Fruit fly (Drosophila melanogaster) whole organism, prepupa: ENCODE data around the gene CG8668.
A peak's percentile ranks its signal among the peaks of the same experiment; 100 is the strongest.

Experiments used
- CG10631 ChIP-seq: fragments of 200-800 bp; sonication (Bioruptor generic); optimal IDR thresholded peaks from 2 replicates; lab custom pipeline; 2016; ENCODE audit warnings: missing biosample characterization, missing genetic modification characterization
- CG10669 ChIP-seq: fragments of 200-800 bp; sonication (Bioruptor generic); optimal IDR thresholded peaks from 3 replicates; lab custom pipeline; 2018; ENCODE audit warnings: missing biosample characterization, mild to moderate bottlenecking, missing genetic modification characterization, moderate library complexity
- CG11294 ChIP-seq: fragments of 200-800 bp; sonication (Bioruptor generic); IDR thresholded peaks from 2 replicates; pipeline ENCODE4 v1.3.6; 2022; ENCODE audit warnings: missing biosample characterization, missing genetic modification characterization
- CG11762 ChIP-seq: fragments of 200-800 bp; sonication (Bioruptor generic); optimal IDR thresholded peaks from 3 replicates; lab custom pipeline; 2016; ENCODE audit warnings: missing biosample characterization, missing genetic modification characterization; ENCODE audit not compliant: insufficient read depth
- CG15336 ChIP-seq: fragments of 200-800 bp; sonication (Bioruptor generic); IDR thresholded peaks from 2 replicates; pipeline ENCODE4 v1.3.6; 2022; ENCODE audit warnings: missing biosample characterization, missing genetic modification characterization
- CG1621 ChIP-seq: fragments of 200-800 bp; sonication (Bioruptor generic); optimal IDR thresholded peaks from 3 replicates; lab custom pipeline; 2018; ENCODE audit warnings: missing biosample characterization, mild to moderate bottlenecking, missing genetic modification characterization
- CG16779 ChIP-seq: fragments of 200-800 bp; sonication (Bioruptor generic); optimal IDR thresholded peaks from 3 replicates; lab custom pipeline; 2017; ENCODE audit warnings: missing biosample characterization, mild to moderate bottlenecking, missing genetic modification characterization
- CG3032 ChIP-seq: fragments of 200-800 bp; optimal IDR thresholded peaks from 2 replicates; lab custom pipeline; 2019; ENCODE audit warnings: missing biosample characterization, mild to moderate bottlenecking, missing genetic modification characterization, moderate library complexity
- CG31627 ChIP-seq: fragments of 200-800 bp; sonication (Bioruptor generic); optimal IDR thresholded peaks from 3 replicates; lab custom pipeline; 2016; ENCODE audit warnings: missing biosample characterization, missing genetic modification characterization
- CG34406 ChIP-seq: fragments of 200-800 bp; sonication (Bioruptor generic); optimal IDR thresholded peaks from 3 replicates; lab custom pipeline; 2016; ENCODE audit warnings: missing biosample characterization, missing genetic modification characterization
- CG3919 ChIP-seq: fragments of 200-800 bp; sonication (Bioruptor generic); optimal IDR thresholded peaks from 3 replicates; lab custom pipeline; 2016; ENCODE audit warnings: missing biosample characterization, missing genetic modification characterization
- CG4318 ChIP-seq: fragments of 200-800 bp; sonication (Bioruptor generic); optimal IDR thresholded peaks from 3 replicates; lab custom pipeline; 2017; ENCODE audit warnings: missing biosample characterization, mild to moderate bottlenecking, missing genetic modification characterization
- CG6163 ChIP-seq: fragments of 200-800 bp; sonication (Bioruptor generic); IDR thresholded peaks from 3 replicates; pipeline ENCODE4 v1.3.6; 2022; ENCODE audit warnings: missing biosample characterization, missing genetic modification characterization
- CG6276 ChIP-seq: fragments of 200-800 bp; sonication (Bioruptor generic); optimal IDR thresholded peaks from 2 replicates; lab custom pipeline; 2017; ENCODE audit warnings: missing biosample characterization, mild to moderate bottlenecking, missing genetic modification characterization
- CG6792 ChIP-seq: fragments of 200-800 bp; sonication (Bioruptor generic); optimal IDR thresholded peaks from 3 replicates; lab custom pipeline; 2016; ENCODE audit warnings: missing biosample characterization, missing genetic modification characterization
- CG6808 ChIP-seq: fragments of 200-800 bp; sonication (Bioruptor generic); optimal IDR thresholded peaks from 3 replicates; lab custom pipeline; 2017; ENCODE audit warnings: missing biosample characterization, missing genetic modification characterization, mild to moderate bottlenecking, moderate library complexity, missing genetic modification reagents
- CG6854 ChIP-seq: fragments of 200-800 bp; sonication (Bioruptor generic); optimal IDR thresholded peaks from 2 replicates; lab custom pipeline; 2017; ENCODE audit warnings: missing biosample characterization, mild to moderate bottlenecking, missing genetic modification characterization
- CG7368 ChIP-seq: fragments of 200-800 bp; sonication (Bioruptor generic); optimal IDR thresholded peaks from 3 replicates; lab custom pipeline; 2016; ENCODE audit warnings: missing biosample characterization, missing genetic modification characterization
- CG8119 ChIP-seq: fragments of 200-800 bp; sonication (Bioruptor generic); IDR thresholded peaks from 3 replicates; pipeline ENCODE4 v1.3.6; 2022; ENCODE audit warnings: missing biosample characterization, missing genetic modification characterization
- CG8319 ChIP-seq: fragments of 200-800 bp; sonication (Bioruptor generic); optimal IDR thresholded peaks from 3 replicates; lab custom pipeline; 2016; ENCODE audit warnings: missing biosample characterization, missing genetic modification characterization
- CG8632 ChIP-seq: fragments of 200-800 bp; sonication (Bioruptor generic); optimal IDR thresholded peaks from 3 replicates; lab custom pipeline; 2016; ENCODE audit warnings: missing biosample characterization, missing genetic modification characterization
- CG9139 ChIP-seq: fragments of 200-800 bp; sonication (Bioruptor generic); optimal IDR thresholded peaks from 3 replicates; lab custom pipeline; 2017; ENCODE audit warnings: missing biosample characterization, mild to moderate bottlenecking, missing genetic modification characterization
- Eip75B ChIP-seq: fragments of 200-800 bp; sonication (Bioruptor generic); optimal IDR thresholded peaks from 3 replicates; lab custom pipeline; 2016; ENCODE audit warnings: missing biosample characterization, missing genetic modification characterization
- Eip78C ChIP-seq: fragments of 200-800 bp; sonication (Bioruptor generic); peaks from one replicate; lab custom pipeline; 2016; ENCODE audit warnings: missing biosample characterization, missing genetic modification characterization
- Eip93F ChIP-seq: fragments of 200-800 bp; sonication (Bioruptor generic); optimal IDR thresholded peaks from 2 replicates; lab custom pipeline; 2016; ENCODE audit warnings: missing biosample characterization, mild to moderate bottlenecking, missing genetic modification characterization
- Ets21C ChIP-seq: fragments of 200-800 bp; sonication (Bioruptor generic); optimal IDR thresholded peaks from 3 replicates; lab custom pipeline; 2016; ENCODE audit warnings: missing biosample characterization, missing genetic modification characterization
- Ets96B ChIP-seq: fragments of 200-800 bp; optimal IDR thresholded peaks from 2 replicates; lab custom pipeline; 2019; ENCODE audit warnings: missing biosample characterization, mild to moderate bottlenecking, missing genetic modification characterization, moderate library complexity
- Hr38 ChIP-seq: sonication (Bioruptor generic); optimal IDR thresholded peaks from 2 replicates; lab custom pipeline; 2016; ENCODE audit warnings: missing biosample characterization, missing genetic modification characterization
- Hr4 ChIP-seq: fragments of 200-800 bp; sonication (Bioruptor generic); optimal IDR thresholded peaks from 3 replicates; lab custom pipeline; 2016; ENCODE audit warnings: missing biosample characterization, missing genetic modification characterization
- Lpt ChIP-seq: fragments of 200-800 bp; sonication (Bioruptor generic); optimal IDR thresholded peaks from 3 replicates; lab custom pipeline; 2016; ENCODE audit warnings: missing biosample characterization, missing genetic modification characterization
- Met ChIP-seq: fragments of 200-800 bp; sonication (Bioruptor generic); optimal IDR thresholded peaks from 3 replicates; lab custom pipeline; 2016; ENCODE audit warnings: missing biosample characterization, missing genetic modification characterization
- OdsH ChIP-seq: fragments of 200-800 bp; sonication (Bioruptor generic); optimal IDR thresholded peaks from 3 replicates; lab custom pipeline; 2016; ENCODE audit warnings: missing biosample characterization, missing genetic modification characterization
- Smox ChIP-seq: fragments of 200-800 bp; sonication (Bioruptor generic); optimal IDR thresholded peaks from 3 replicates; lab custom pipeline; 2016; ENCODE audit warnings: missing biosample characterization, missing genetic modification characterization
- Sox102F ChIP-seq: fragments of 200-800 bp; sonication (Bioruptor generic); optimal IDR thresholded peaks from 2 replicates; lab custom pipeline; 2016; ENCODE audit warnings: missing biosample characterization, mild to moderate bottlenecking, missing genetic modification characterization
- Sox14 ChIP-seq: fragments of 200-800 bp; sonication (Bioruptor generic); optimal IDR thresholded peaks from 3 replicates; lab custom pipeline; 2016; ENCODE audit warnings: missing biosample characterization, missing genetic modification characterization
- Sox15 ChIP-seq: fragments of 200-800 bp; sonication (Bioruptor generic); optimal IDR thresholded peaks from 3 replicates; lab custom pipeline; 2016; ENCODE audit warnings: missing biosample characterization, missing genetic modification characterization
- achi ChIP-seq: fragments of 200-800 bp; sonication (Bioruptor generic); optimal IDR thresholded peaks from 3 replicates; lab custom pipeline; 2016; ENCODE audit warnings: missing biosample characterization, missing genetic modification characterization
- acj6 ChIP-seq: fragments of 200-800 bp; sonication (Bioruptor generic); optimal IDR thresholded peaks from 3 replicates; lab custom pipeline; 2016; ENCODE audit warnings: missing biosample characterization, missing genetic modification characterization
- dsx ChIP-seq: fragments of 200-800 bp; optimal IDR thresholded peaks from 3 replicates; lab custom pipeline; 2019; ENCODE audit warnings: missing biosample characterization, mild to moderate bottlenecking, missing genetic modification characterization, moderate library complexity; ENCODE audit not compliant: poor library complexity, severe bottlenecking
- eg ChIP-seq: fragments of 200-800 bp; sonication (Bioruptor generic); IDR thresholded peaks from 3 replicates; pipeline ENCODE4 v1.3.6; 2022; ENCODE audit warnings: missing biosample characterization, missing genetic modification characterization
- esn ChIP-seq: fragments of 200-800 bp; sonication (Bioruptor generic); optimal IDR thresholded peaks from 2 replicates; lab custom pipeline; 2016; ENCODE audit warnings: missing biosample characterization, mild to moderate bottlenecking, missing genetic modification characterization, moderate library complexity
- fd85E ChIP-seq: fragments of 200-800 bp; sonication (Bioruptor generic); optimal IDR thresholded peaks from 3 replicates; lab custom pipeline; 2016; ENCODE audit warnings: missing biosample characterization, missing genetic modification characterization
- fkh ChIP-seq: fragments of 200-800 bp; sonication (Bioruptor generic); optimal IDR thresholded peaks from 3 replicates; lab custom pipeline; 2017; ENCODE audit warnings: missing biosample characterization, mild to moderate bottlenecking, missing genetic modification characterization, moderate library complexity
- lz ChIP-seq: fragments of 200-800 bp; sonication (Bioruptor generic); optimal IDR thresholded peaks from 3 replicates; lab custom pipeline; 2016; ENCODE audit warnings: missing biosample characterization, missing genetic modification characterization
- net ChIP-seq: fragments of 200-800 bp; sonication (Bioruptor generic); optimal IDR thresholded peaks from 3 replicates; lab custom pipeline; 2016; ENCODE audit warnings: missing biosample characterization, missing genetic modification characterization
- pdm3 ChIP-seq: fragments of 200-800 bp; sonication (Bioruptor generic); optimal IDR thresholded peaks from 3 replicates; lab custom pipeline; 2016; ENCODE audit warnings: missing biosample characterization, missing genetic modification characterization
- spab ChIP-seq: fragments of 200-800 bp; sonication (Bioruptor generic); optimal IDR thresholded peaks from 2 replicates; lab custom pipeline; 2017; ENCODE audit warnings: missing biosample characterization, mild to moderate bottlenecking, missing genetic modification characterization, missing genetic modification reagents
- ss ChIP-seq, 2 experiments: fragments of 200-800 bp; sonication (Bioruptor generic); optimal IDR thresholded peaks; 2 replicates in 1 of 2; 3 replicates in 1 of 2; lab custom pipeline; 2017 to 2018; ENCODE audit warnings: mild to moderate bottlenecking in 2 of 2, missing biosample characterization in 2 of 2, missing genetic modification characterization in 2 of 2, moderate library complexity in 1 of 2
- svp ChIP-seq: fragments of 200-800 bp; sonication (Bioruptor generic); peaks from one replicate; lab custom pipeline; 2016; ENCODE audit warnings: missing biosample characterization, missing genetic modification characterization
- topi ChIP-seq: fragments of 200-800 bp; sonication (Bioruptor generic); optimal IDR thresholded peaks from 3 replicates; lab custom pipeline; 2016; ENCODE audit warnings: missing biosample characterization, missing genetic modification characterization
- vri ChIP-seq: fragments of 200-800 bp; sonication (Bioruptor generic); optimal IDR thresholded peaks from 3 replicates; lab custom pipeline; 2016; ENCODE audit warnings: missing biosample characterization, mild to moderate bottlenecking, missing genetic modification characterization

CG8668 gene

dm6 chr2L:8100489-8101352 lies 26.1 kb upstream of the CG8668 start:
- TF ChIP-seq OdsH (GFP tag; lab: Kevin White, UChicago) (peak; percentile 50), spab (GFP tag; lab: Kevin White, UChicago) (peak; percentile 9), CG16779 (tag; lab: Kevin White, UChicago) (no peak), dsx (no peak), CG6854 (GFP tag; lab: Kevin White, UChicago) (no peak), CG8632 (GFP tag; lab: Kevin White, UChicago) (peak; percentile 8), CG4318 (GFP tag; lab: Kevin White, UChicago) (no peak), fd85E (no peak), topi (GFP tag; lab: Kevin White, UChicago) (peak; percentile 33), acj6 (GFP tag; lab: Kevin White, UChicago) (peak; percentile 26), CG15336 (GFP tag; lab: Robert Waterston, UW) (peak; percentile 56), Smox (peak; percentile 59), CG34406 (GFP tag; lab: Kevin White, UChicago) (peak; percentile 44), Sox15 (GFP tag; lab: Kevin White, UChicago) (peak; percentile 13), fkh (peak; percentile 85), vri (peak; percentile 97), Sox14 (GFP tag; lab: Kevin White, UChicago) (no peak), pdm3 (GFP tag; lab: Kevin White, UChicago) (peak; percentile 46), eg (GFP tag; lab: Robert Waterston, UW) (no peak), lz (peak; percentile 17), Hr38 (GFP tag; lab: Kevin White, UChicago) (no peak), svp (GFP tag; lab: Kevin White, UChicago) (peak; percentile 81), Met (GFP tag; lab: Kevin White, UChicago) (peak; percentile 60), CG6792 (GFP tag; lab: Kevin White, UChicago) (no peak), CG10631 (peak; percentile 18), CG6163 (GFP tag; lab: Robert Waterston, UW) (no peak), esn (peak; percentile 45), CG3032 (tag; lab: Kevin White, UChicago) (peak; percentile 32), CG8119 (peak; percentile 56; the same call in 2 of the 3 replicates), Eip78C (GFP tag; lab: Kevin White, UChicago) (peak; percentile 75), Ets21C (no peak), Lpt (GFP tag; lab: Kevin White, UChicago) (no peak), Eip93F (GFP tag; lab: Kevin White, UChicago) (peak; percentile 26), CG3919 (GFP tag; lab: Kevin White, UChicago) (no peak), CG11762 (no peak), CG8319 (no peak), ss (GFP tag; optimal IDR thresholded peaks at IDR 0.05; lab: Kevin White, UChicago) (peak in 1 of 2 experiments; percentile 48), CG9139 (GFP tag; lab: Kevin White, UChicago) (no peak), CG7368 (GFP tag; lab: Kevin White, UChicago) (peak; percentile 8), CG6808 (peak; percentile 11), achi (GFP tag; lab: Kevin White, UChicago) (peak; percentile 30), Ets96B (tag; lab: Kevin White, UChicago) (peak; percentile 51), CG11294 (no peak), CG1621 (no peak), net (GFP tag; lab: Kevin White, UChicago) (no peak), CG31627 (GFP tag; lab: Kevin White, UChicago) (no peak), CG6276 (peak; percentile 55), CG10669 (GFP tag; lab: Kevin White, UChicago) (no peak), Hr4 (GFP tag; lab: Kevin White, UChicago) (peak; percentile 15), Sox102F (GFP tag; lab: Kevin White, UChicago) (no peak), Eip75B (GFP tag; lab: Kevin White, UChicago) (no peak)
